Worm (Caenorhabditis elegans) whole organism, midembryonic: ENCODE results near the gene EGAP5.1.

Source experiments
- T22C8.4 ChIP-seq: fragments of 200-800 bp; sonication (Bioruptor generic); IDR thresholded peaks from 2 replicates; pipeline ENCODE4 v1.3.6; 2022; ENCODE audit warnings: missing genetic modification characterization, missing compliant biosample characterization
- cog-1 ChIP-seq: sonication (generic microtip); optimal IDR thresholded peaks from 2 replicates; lab custom pipeline; 2016; ENCODE audit warnings: missing genetic modification characterization, missing compliant biosample characterization
- flt-1 ChIP-seq: fragments of 200-800 bp; sonication (Bioruptor generic); IDR thresholded peaks from 2 replicates; pipeline ENCODE4 v1.3.6; 2022; ENCODE audit warnings: missing genetic modification characterization, missing compliant biosample characterization
- klf-2 ChIP-seq: fragments of 200-800 bp; sonication (Bioruptor generic); conservative IDR thresholded peaks from 2 replicates; pipeline ENCODE4 v1.3.6; 2022; ENCODE audit warnings: missing genetic modification reagents, missing genetic modification characterization, missing compliant biosample characterization
- med-1 ChIP-seq: sonication (generic microtip); optimal IDR thresholded peaks from 2 replicates; lab custom pipeline; 2017; ENCODE audit warnings: missing genetic modification characterization, mild to moderate bottlenecking, missing compliant biosample characterization, antibody characterized with exemption, missing genetic modification reagents; ENCODE audit not compliant: insufficient read depth
- ref-1 ChIP-seq: fragments of 200-800 bp; sonication (Bioruptor generic); conservative IDR thresholded peaks from 2 replicates; pipeline ENCODE4 v1.3.6; 2022; ENCODE audit warnings: missing genetic modification reagents, missing genetic modification characterization, missing compliant biosample characterization
- tab-1 ChIP-seq: fragments of 200-800 bp; sonication (Bioruptor generic); IDR thresholded peaks from 2 replicates; pipeline ENCODE4 v1.3.6; 2022; ENCODE audit warnings: missing genetic modification characterization, missing compliant biosample characterization
- ztf-23 ChIP-seq: fragments of 200-800 bp; sonication (Bioruptor generic); IDR thresholded peaks from 2 replicates; pipeline ENCODE4 v1.3.6; 2022; ENCODE audit warnings: missing genetic modification reagents, missing genetic modification characterization, missing compliant biosample characterization
- ztf-29 ChIP-seq: fragments of 200-800 bp; sonication (Bioruptor generic); IDR thresholded peaks from 2 replicates; pipeline ENCODE4 v1.3.6; 2022; ENCODE audit warnings: missing genetic modification reagents, missing genetic modification characterization, missing compliant biosample characterization

EGAP5.1 gene

DNA sequence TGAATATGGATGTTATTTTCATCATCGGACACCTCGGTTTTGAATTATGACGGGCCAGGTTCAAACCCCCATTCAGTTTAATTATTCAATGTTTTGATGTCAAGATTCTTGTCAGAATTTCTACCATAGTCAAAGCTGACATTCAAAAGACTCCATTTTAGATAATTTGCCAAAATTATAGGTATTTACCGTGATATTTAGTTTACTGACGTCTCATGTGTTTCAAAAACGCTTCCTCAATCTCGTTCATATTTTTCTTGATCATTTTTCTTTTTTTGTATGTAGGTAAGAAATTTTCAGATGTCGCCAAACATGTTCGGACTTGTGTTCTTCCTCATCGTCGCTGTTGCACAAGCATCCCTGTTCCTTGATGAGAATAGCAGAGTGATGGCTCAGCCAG is at the start of gene EGAP5.1:
EGAP5.1 (plus strand) TSS at position 301 of the 400 bp plus-strand sequence.
- TF ChIP-seq tab-1 (GFP tag; lab: Robert Waterston, UW) (no peak), ztf-23 (GFP tag; lab: Robert Waterston, UW) (no peak), klf-2 (no peak), ztf-29 (GFP tag; lab: Robert Waterston, UW) (no peak), T22C8.4 (no peak), flt-1 (GFP tag; lab: Robert Waterston, UW) (no peak), cog-1 (tag; lab: Kevin White, UChicago) (no peak), med-1 (GFP tag; lab: Kevin White, UChicago) (no peak), ref-1 (no peak)

DNA sequence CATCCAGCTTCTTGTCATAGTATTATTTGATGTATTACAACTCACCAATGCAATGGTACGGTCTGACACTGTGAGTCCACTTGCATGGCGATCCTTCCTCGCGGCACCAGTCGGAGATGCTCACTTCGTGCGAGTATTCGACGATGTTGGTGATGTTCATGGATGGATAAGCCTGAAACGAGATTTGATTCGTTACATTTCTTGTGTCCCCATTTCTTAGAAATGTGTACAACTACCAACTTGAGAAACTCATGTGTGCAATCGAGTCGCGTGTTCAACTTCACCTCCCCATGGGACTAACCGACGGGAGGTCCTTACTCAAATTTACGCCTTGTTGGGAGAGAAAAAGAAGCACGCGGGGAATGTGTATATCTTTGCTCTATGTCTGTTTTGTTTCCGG is 47.3 kb upstream of the EGAP5.1 start:
- TF ChIP-seq cog-1 (tag; lab: Kevin White, UChicago) (no peak), T22C8.4 (no peak), ztf-29 (GFP tag; lab: Robert Waterston, UW) (no peak), tab-1 (GFP tag; lab: Robert Waterston, UW) (no peak), klf-2 (no peak)

DNA sequence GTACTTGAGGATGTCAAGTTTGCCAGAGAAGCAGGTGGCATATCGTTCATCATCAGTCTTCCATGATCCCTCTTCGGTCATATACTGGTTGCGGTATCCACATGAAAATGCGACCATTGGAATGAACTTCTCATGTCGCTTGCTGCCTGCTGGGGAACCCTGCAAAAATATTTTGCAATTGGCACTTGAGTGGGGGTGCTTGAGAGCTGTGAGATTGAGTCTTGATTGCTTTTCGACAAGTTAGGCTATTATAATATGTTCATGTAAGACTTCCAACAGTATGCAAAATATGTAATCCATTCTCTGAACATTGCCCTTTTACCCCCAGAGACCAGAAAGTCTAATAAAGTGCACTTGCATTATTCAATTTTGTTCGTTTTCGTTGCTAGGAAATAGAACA is 46.7 kb upstream of the EGAP5.1 start:
- TF ChIP-seq cog-1 (tag; lab: Kevin White, UChicago) = no peak
- TF ChIP-seq tab-1 (GFP tag; lab: Robert Waterston, UW) = no peak
- no peak for TF ChIP-seq ztf-23 (GFP tag; lab: Robert Waterston, UW)

DNA sequence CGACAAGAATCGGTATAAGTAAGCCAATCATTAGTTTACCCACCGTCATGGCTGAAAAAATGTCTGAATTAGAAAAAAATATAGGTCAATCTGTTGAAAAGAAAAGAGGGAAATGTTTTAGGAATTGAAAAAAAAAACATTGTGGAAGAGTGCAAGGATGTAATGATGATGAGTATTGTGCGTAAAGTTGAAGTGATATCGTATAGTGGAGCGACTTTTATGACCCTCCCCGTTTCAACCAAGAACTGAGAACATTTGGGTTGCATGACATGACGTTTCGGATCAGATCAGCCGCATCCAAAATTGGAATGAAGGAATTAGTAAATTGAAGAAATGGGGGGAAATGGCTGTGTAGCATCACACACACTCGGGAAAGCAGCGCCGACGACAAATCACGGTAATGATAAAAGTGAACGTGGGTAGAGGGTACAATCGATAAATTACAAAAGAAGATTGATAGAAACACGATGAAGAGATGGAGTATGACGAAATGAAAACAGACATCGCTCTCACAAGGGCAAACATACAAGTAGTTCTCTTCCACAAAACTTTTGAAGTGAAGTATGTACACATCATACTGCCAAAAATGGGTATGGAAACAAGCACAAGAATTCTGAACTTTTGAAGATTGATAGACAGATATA is 45.9 kb upstream of the EGAP5.1 start, which contains the start of gene apl-1:
apl-1 (minus strand) TSS at position 51 of the 644 bp plus-strand sequence.
- no peak for TF ChIP-seq flt-1 (GFP tag; lab: Robert Waterston, UW)
- TF ChIP-seq med-1 (GFP tag; lab: Kevin White, UChicago) = no peak
- no peak for TF ChIP-seq ztf-23 (GFP tag; lab: Robert Waterston, UW)
- TF ChIP-seq cog-1 (tag; lab: Kevin White, UChicago) = no peak
- no peak for TF ChIP-seq T22C8.4
- no peak for TF ChIP-seq tab-1 (GFP tag; lab: Robert Waterston, UW)
- TF ChIP-seq ref-1 = no peak
- TF ChIP-seq ztf-29 (GFP tag; lab: Robert Waterston, UW) = no peak
- TF ChIP-seq klf-2 = no peak

DNA sequence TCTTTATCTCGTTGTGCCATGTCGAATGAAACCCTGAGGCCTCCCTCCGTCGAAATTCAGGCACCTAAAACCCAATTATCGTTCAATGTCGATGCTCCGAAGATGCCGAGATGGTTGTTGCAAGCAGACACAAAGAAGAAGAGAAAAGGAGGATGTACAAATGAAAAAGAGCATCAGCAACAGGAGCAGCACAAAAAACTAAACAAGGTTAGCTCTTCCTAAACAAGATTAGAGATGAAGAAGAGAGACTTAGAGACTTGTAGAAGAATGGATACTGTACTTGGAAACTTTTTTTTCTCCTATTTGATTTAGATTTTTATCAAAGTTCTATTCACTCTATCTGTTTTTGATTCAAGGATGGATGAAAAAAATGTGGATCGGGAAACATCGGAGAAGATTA is 45.3 kb upstream of the EGAP5.1 start:
- TF ChIP-seq med-1 (GFP tag; lab: Kevin White, UChicago) (no peak), T22C8.4 (no peak), ref-1 (no peak), flt-1 (GFP tag; lab: Robert Waterston, UW) (no peak), cog-1 (tag; lab: Kevin White, UChicago) (no peak), ztf-23 (GFP tag; lab: Robert Waterston, UW) (no peak), ztf-29 (GFP tag; lab: Robert Waterston, UW) (no peak), tab-1 (GFP tag; lab: Robert Waterston, UW) (no peak), klf-2 (no peak)

DNA sequence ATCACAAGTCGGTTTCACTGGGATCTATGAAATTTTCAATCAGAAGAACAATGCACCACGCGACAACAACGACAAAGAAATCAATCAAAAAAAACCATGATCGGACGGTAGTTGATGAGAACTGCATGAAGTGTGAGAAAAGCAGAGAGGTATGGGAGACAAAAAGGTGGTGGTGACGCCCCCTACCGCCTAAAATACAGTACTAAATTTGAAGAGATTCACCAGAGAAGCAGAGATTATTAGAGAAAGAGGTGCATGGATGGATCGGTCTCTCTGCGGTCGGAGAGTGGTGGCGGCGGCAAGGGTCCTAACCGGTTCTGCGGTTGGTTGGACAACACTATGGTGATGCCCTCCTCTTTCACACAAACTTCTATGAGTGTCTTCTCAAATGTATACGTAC is 43.6 kb upstream of the EGAP5.1 start:
- TF ChIP-seq ref-1 (no peak), ztf-29 (GFP tag; lab: Robert Waterston, UW) (no peak), flt-1 (GFP tag; lab: Robert Waterston, UW) (0 out of 2 replicates have a peak, but pooled peaks have one; percentile 16), cog-1 (tag; lab: Kevin White, UChicago) (no peak), tab-1 (GFP tag; lab: Robert Waterston, UW) (no peak), med-1 (GFP tag; lab: Kevin White, UChicago) (no peak), ztf-23 (GFP tag; lab: Robert Waterston, UW) (no peak)

DNA sequence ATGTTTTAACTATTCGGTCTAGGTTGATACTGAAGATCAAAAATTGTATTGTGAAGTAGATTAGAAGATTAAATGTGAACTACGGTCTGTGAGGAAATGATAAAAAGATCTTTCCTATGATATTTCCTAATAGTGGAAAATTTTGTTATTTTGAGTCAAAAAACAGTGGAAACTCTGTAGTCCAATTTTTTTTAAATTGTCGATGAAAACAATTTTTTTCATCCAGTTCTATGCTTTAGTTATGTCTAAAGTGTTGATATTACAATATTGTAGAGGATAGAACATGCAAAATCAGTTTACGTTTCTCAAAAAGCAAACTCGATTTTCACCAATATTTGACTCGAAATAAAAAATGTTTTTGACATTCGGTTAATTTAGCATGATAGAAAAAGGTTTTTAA is 43.2 kb upstream of the EGAP5.1 start:
- TF ChIP-seq ztf-29 (GFP tag; lab: Robert Waterston, UW) (no peak), flt-1 (GFP tag; lab: Robert Waterston, UW) (no peak), ztf-23 (GFP tag; lab: Robert Waterston, UW) (no peak), T22C8.4 (no peak), ref-1 (no peak), klf-2 (no peak), tab-1 (GFP tag; lab: Robert Waterston, UW) (no peak), med-1 (GFP tag; lab: Kevin White, UChicago) (no peak), cog-1 (tag; lab: Kevin White, UChicago) (no peak)

DNA sequence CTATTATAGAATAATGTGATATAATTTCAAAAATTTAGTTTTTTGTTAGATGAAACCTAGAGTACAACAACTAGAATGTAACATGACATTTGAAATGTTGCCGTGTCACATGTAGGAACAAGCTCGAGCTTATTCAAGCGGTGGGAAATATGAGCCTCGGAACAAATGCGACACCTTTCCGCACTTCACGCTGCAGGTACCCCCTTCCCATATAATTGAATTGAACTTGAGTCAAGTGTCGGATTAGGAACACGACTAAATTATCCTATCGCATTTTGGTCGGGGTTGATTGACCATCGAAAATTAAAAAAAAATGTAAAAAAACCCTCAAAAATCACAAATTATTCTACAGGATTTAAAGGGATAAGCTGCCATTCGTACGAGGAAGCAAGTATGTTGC is 42.7 kb upstream of the EGAP5.1 start:
- TF ChIP-seq ztf-23 (GFP tag; lab: Robert Waterston, UW) (no peak), flt-1 (GFP tag; lab: Robert Waterston, UW) (no peak)

DNA sequence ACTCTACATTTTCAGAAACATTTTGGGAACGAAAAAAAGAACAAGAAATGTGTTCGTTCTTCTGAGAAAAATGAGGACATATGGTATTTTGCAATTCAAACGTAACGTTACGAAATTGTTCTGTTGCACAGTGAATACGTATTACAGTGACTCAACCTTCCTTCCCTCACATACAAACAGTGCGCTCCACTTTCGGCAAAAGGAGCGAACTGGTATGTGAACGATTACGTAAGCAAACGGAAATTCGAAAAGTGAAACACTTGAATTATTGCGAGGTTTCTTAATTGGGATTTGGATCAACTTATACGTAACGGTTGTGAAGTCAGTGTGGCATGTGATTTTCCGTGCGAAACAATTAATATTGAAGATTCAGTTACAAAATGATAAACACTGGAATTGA is 42.0 kb upstream of the EGAP5.1 start:
- TF ChIP-seq tab-1 (GFP tag; lab: Robert Waterston, UW) (no peak), cog-1 (tag; lab: Kevin White, UChicago) (no peak), klf-2 (no peak), ref-1 (no peak), flt-1 (GFP tag; lab: Robert Waterston, UW) (no peak), ztf-29 (GFP tag; lab: Robert Waterston, UW) (no peak), T22C8.4 (no peak), ztf-23 (GFP tag; lab: Robert Waterston, UW) (no peak), med-1 (GFP tag; lab: Kevin White, UChicago) (no peak)

DNA sequence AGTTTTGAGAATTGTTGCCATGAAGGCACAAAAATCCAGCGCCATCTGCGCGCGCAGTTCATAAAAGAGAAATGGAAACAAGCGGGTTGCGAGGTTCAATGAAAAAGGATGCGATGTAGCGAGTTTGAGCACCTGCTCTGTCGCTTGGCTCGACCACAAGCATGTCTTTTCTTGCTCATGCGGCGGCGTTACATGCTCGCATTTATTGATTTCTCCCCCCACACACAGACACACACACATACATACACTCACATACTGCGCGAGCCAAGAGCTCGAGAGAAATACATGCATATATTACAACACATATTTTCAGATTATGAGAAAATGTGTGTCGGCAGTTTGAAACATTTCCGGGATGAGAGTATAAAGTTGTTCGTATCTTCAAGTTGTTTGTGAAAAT is 41.1 kb upstream of the EGAP5.1 start:
- peak; percentile 64 for TF ChIP-seq T22C8.4
- TF ChIP-seq ztf-29 (GFP tag; lab: Robert Waterston, UW) = no peak
- TF ChIP-seq tab-1 (GFP tag; lab: Robert Waterston, UW) = no peak
